Worm (Caenorhabditis elegans) whole organism, L4 larva: Measurements from ENCODE around the gene klp-13.

Experiments used
- F10B5.3 ChIP-seq: sonication (generic microtip); optimal IDR thresholded peaks from 2 replicates; lab custom pipeline; 2016; ENCODE audit warnings: mild to moderate bottlenecking, missing genetic modification characterization, missing compliant biosample characterization
- F44E2.7 ChIP-seq: fragments of 200-800 bp; sonication (Bioruptor generic); IDR thresholded peaks from 2 replicates; pipeline ENCODE4 v2.1.2; 2022; ENCODE audit warnings: missing genetic modification characterization, missing compliant biosample characterization
- T20F7.1 ChIP-seq: fragments of 200-800 bp; sonication (Bioruptor generic); optimal IDR thresholded peaks from 2 replicates; lab custom pipeline; 2018; ENCODE audit warnings: mild to moderate bottlenecking, missing genetic modification characterization, missing compliant biosample characterization
- Y48G9A.11 ChIP-seq: fragments of 200-800 bp; sonication (Bioruptor generic); IDR thresholded peaks from 2 replicates; pipeline ENCODE4 v1.3.6; 2022; ENCODE audit warnings: missing genetic modification reagents, missing genetic modification characterization, missing compliant biosample characterization
- aha-1 ChIP-seq: fragments of 150-350 bp; peaks from one replicate; lab custom pipeline; 2014; ENCODE audit warnings: missing biosample characterization, missing genetic modification characterization
- attf-4 ChIP-seq: sonication (generic microtip); optimal IDR thresholded peaks from 3 replicates; lab custom pipeline; 2017; ENCODE audit warnings: missing biosample characterization, missing genetic modification characterization
- ceh-44 ChIP-seq: fragments of 200-800 bp; sonication (Bioruptor generic); IDR thresholded peaks from 2 replicates; pipeline ENCODE4 v1.3.6; 2022; ENCODE audit warnings: missing genetic modification reagents, missing genetic modification characterization, missing compliant biosample characterization
- cey-2 ChIP-seq: sonication (generic microtip); optimal IDR thresholded peaks from 3 replicates; lab custom pipeline; 2017; ENCODE audit warnings: missing genetic modification characterization, mild to moderate bottlenecking, missing compliant biosample characterization, antibody characterized with exemption, borderline replicate concordance; ENCODE audit not compliant: insufficient read depth
- daf-16 ChIP-seq, 3 experiments: sonication (generic microtip); optimal IDR thresholded peaks; 2 replicates each; lab custom pipeline; 2016 to 2017; ENCODE audit warnings: missing genetic modification characterization in 3 of 3, missing genetic modification reagents in 3 of 3, mild to moderate bottlenecking in 2 of 3, missing compliant biosample characterization in 2 of 3, missing biosample characterization in 1 of 3, moderate library complexity in 1 of 3
- dmd-6 ChIP-seq: fragments of 200-800 bp; sonication (Bioruptor generic); IDR thresholded peaks from 2 replicates; pipeline ENCODE4 v1.3.6; 2022; ENCODE audit warnings: missing genetic modification reagents, missing genetic modification characterization, missing compliant biosample characterization
- dmd-8 ChIP-seq: fragments of 200-800 bp; sonication (Bioruptor generic); IDR thresholded peaks from 2 replicates; pipeline ENCODE4 v1.3.6; 2022; ENCODE audit warnings: missing genetic modification characterization, missing compliant biosample characterization
- dpl-1 ChIP-seq: fragments of 150-350 bp; optimal IDR thresholded peaks from 2 replicates; lab custom pipeline; 2014; ENCODE audit warnings: missing biosample characterization, missing genetic modification reagents, missing genetic modification characterization
- hlh-30 ChIP-seq: sonication (generic microtip); optimal IDR thresholded peaks from 2 replicates; lab custom pipeline; 2017; ENCODE audit warnings: antibody characterized with exemption, mild to moderate bottlenecking, missing genetic modification characterization, missing compliant biosample characterization; ENCODE audit not compliant: insufficient read depth
- hmg-1.1 ChIP-seq: fragments of 200-800 bp; sonication (Bioruptor generic); IDR thresholded peaks from 2 replicates; pipeline ENCODE4 v1.3.6; 2022; ENCODE audit warnings: missing genetic modification reagents, missing genetic modification characterization, missing compliant biosample characterization
- lin-15B ChIP-seq: fragments of 150-350 bp; sonication (generic microtip); optimal IDR thresholded peaks from 3 replicates; lab custom pipeline; 2014; ENCODE audit warnings: missing biosample characterization, missing genetic modification characterization
- mdt-29 ChIP-seq: fragments of 200-800 bp; sonication (Bioruptor generic); IDR thresholded peaks from 2 replicates; pipeline ENCODE4 v1.3.6; 2022; ENCODE audit warnings: missing genetic modification reagents, missing genetic modification characterization, missing compliant biosample characterization
- mep-1 ChIP-seq: fragments of 150-350 bp; sonication (generic microtip); optimal IDR thresholded peaks from 3 replicates; lab custom pipeline; 2014; ENCODE audit warnings: missing biosample characterization, missing genetic modification characterization
- nhr-102 ChIP-seq: sonication (generic microtip); optimal IDR thresholded peaks from 2 replicates; lab custom pipeline; 2016; ENCODE audit warnings: mild to moderate bottlenecking, missing genetic modification characterization, moderate library complexity, missing compliant biosample characterization
- nhr-111 ChIP-seq: fragments of 200-800 bp; sonication (Bioruptor generic); optimal IDR thresholded peaks from 2 replicates; lab custom pipeline; 2018; ENCODE audit warnings: mild to moderate bottlenecking, missing genetic modification characterization, missing compliant biosample characterization
- nhr-25 ChIP-seq: sonication (generic microtip); optimal IDR thresholded peaks from 2 replicates; lab custom pipeline; 2017; ENCODE audit warnings: missing genetic modification characterization, mild to moderate bottlenecking, missing compliant biosample characterization, antibody characterized with exemption, moderate library complexity, borderline replicate concordance; ENCODE audit not compliant: insufficient read depth
- nhr-28 ChIP-seq: fragments of 150-350 bp; optimal IDR thresholded peaks from 2 replicates; lab custom pipeline; 2014; ENCODE audit warnings: missing biosample characterization, missing genetic modification characterization
- nhr-42 ChIP-seq: fragments of 200-800 bp; sonication (Bioruptor generic); IDR thresholded peaks from 2 replicates; pipeline ENCODE4 v1.3.6; 2022; ENCODE audit warnings: missing genetic modification characterization, missing compliant biosample characterization
- nhr-48 ChIP-seq: sonication (generic microtip); optimal IDR thresholded peaks from 2 replicates; lab custom pipeline; 2016; ENCODE audit warnings: mild to moderate bottlenecking, missing genetic modification characterization, missing compliant biosample characterization
- pqm-1 ChIP-seq: sonication (generic microtip); optimal IDR thresholded peaks from 2 replicates; lab custom pipeline; 2017; ENCODE audit warnings: missing biosample characterization, missing genetic modification characterization
- skn-1 ChIP-seq: fragments of 150-350 bp; optimal IDR thresholded peaks from 2 replicates; lab custom pipeline; 2014; ENCODE audit warnings: missing biosample characterization, missing genetic modification characterization
- tra-1 ChIP-seq: fragments of 200-800 bp; sonication (Bioruptor generic); IDR thresholded peaks from 2 replicates; pipeline ENCODE4 v1.3.6; 2022; ENCODE audit warnings: missing genetic modification reagents, missing genetic modification characterization, missing compliant biosample characterization
- unc-39 ChIP-seq: sonication (generic microtip); optimal IDR thresholded peaks from 2 replicates; lab custom pipeline; 2017; ENCODE audit warnings: missing biosample characterization, missing genetic modification characterization
- unc-62 ChIP-seq, 3 experiments: fragments of 150-350 bp in 1 of 3; sonication (generic microtip); optimal IDR thresholded peaks in 2 of 3; peaks in 1 of 3; 1 replicate in 1 of 3; 2 replicates in 2 of 3; lab custom pipeline; 2014 to 2017; ENCODE audit warnings: missing biosample characterization in 3 of 3, missing genetic modification characterization in 3 of 3, missing genetic modification reagents in 3 of 3, missing genotype in 1 of 3
- zfp-2 ChIP-seq: sonication (generic microtip); optimal IDR thresholded peaks from 2 replicates; lab custom pipeline; 2016; ENCODE audit warnings: mild to moderate bottlenecking, missing genetic modification characterization, missing compliant biosample characterization
- zfp-3 ChIP-seq: fragments of 200-800 bp; sonication (Bioruptor generic); conservative IDR thresholded peaks from 2 replicates; pipeline ENCODE4 v1.3.6; 2022; ENCODE audit warnings: missing genetic modification reagents, missing genetic modification characterization, missing compliant biosample characterization
- ztf-11 ChIP-seq: fragments of 150-350 bp; optimal IDR thresholded peaks from 2 replicates; lab custom pipeline; 2014; ENCODE audit warnings: missing biosample characterization, missing genetic modification characterization
- ztf-7 ChIP-seq: fragments of 150-350 bp; optimal IDR thresholded peaks from 2 replicates; lab custom pipeline; 2014; ENCODE audit warnings: missing biosample characterization, missing genetic modification characterization

Gene klp-13

DNA sequence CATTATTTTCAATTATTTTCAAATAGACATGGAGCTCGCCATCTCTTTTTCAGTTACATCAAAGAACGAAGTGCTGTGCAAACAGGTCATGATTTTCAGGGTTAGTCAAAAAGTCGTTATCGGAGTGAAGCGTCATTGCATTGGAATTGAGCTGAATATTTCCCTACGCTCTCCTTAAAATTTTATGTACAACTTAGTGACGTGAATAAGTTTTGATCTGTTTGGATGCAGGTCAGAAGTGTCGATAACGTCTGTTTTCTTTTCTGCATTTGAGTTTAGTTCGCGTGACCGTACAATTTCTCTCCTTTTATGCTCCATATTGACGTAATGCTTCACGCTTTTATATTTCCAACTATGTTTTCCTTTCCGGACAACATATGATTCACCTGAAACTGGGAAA is 40.2 kb downstream of the klp-13 start (continued):
- TF ChIP-seq Y48G9A.11 (GFP tag; lab: Robert Waterston, UW): no peak
- no peak for TF ChIP-seq hmg-1.1 (GFP tag; lab: Robert Waterston, UW)
- TF ChIP-seq nhr-42 (GFP tag; lab: Robert Waterston, UW): no peak
- peak; percentile 18 for TF ChIP-seq mep-1 (tag; lab: Kevin White, UChicago)
- TF ChIP-seq nhr-48 (tag; lab: Kevin White, UChicago): peak; percentile 67
- TF ChIP-seq nhr-111 (GFP tag; lab: Kevin White, UChicago): no peak
- no peak for TF ChIP-seq dpl-1 (GFP tag; lab: Kevin White, UChicago)
- TF ChIP-seq mdt-29 (GFP tag; lab: Robert Waterston, UW): no peak
- no peak for TF ChIP-seq T20F7.1 (GFP tag; lab: Kevin White, UChicago)
- TF ChIP-seq ceh-44 (GFP tag; lab: Robert Waterston, UW): no peak
- peak; percentile 39; the same call in 1 of the 2 replicates for TF ChIP-seq tra-1
- TF ChIP-seq attf-4 (tag; lab: Kevin White, UChicago): no peak
- peak; percentile 82 for TF ChIP-seq dmd-6 (GFP tag; lab: Robert Waterston, UW)
- TF ChIP-seq nhr-102: peak; percentile 15
- no peak for TF ChIP-seq zfp-2 (tag; lab: Kevin White, UChicago)
- TF ChIP-seq pqm-1 (tag; lab: Kevin White, UChicago): peak; percentile 30
- no peak for TF ChIP-seq nhr-25 (tag; lab: Kevin White, UChicago)
- no peak for TF ChIP-seq F44E2.7 (GFP tag; lab: Robert Waterston, UW)
- TF ChIP-seq skn-1 (tag; lab: Kevin White, UChicago): no peak
- no peak for TF ChIP-seq F10B5.3
- TF ChIP-seq cey-2 (tag; lab: Kevin White, UChicago): no peak
- TF ChIP-seq nhr-28 (tag; lab: Kevin White, UChicago): peak; percentile 38
- no peak for TF ChIP-seq ztf-7 (tag; lab: Kevin White, UChicago)
- TF ChIP-seq aha-1: peak; percentile 76
- TF ChIP-seq zfp-3 (GFP tag; lab: Robert Waterston, UW): no peak
- TF ChIP-seq, all 104 proteins: peak for 15

- TF ChIP-seq daf-16 (GFP tag; optimal IDR thresholded peaks at IDR 0.05; lab: Kevin White, UChicago) (no peak), daf-16 (tag; optimal IDR thresholded peaks at IDR 0.05; lab: Kevin White, UChicago) (peak; percentile 44), aha-1 (peak; percentile 70), unc-39 (tag; lab: Kevin White, UChicago) (no peak), pqm-1 (tag; lab: Kevin White, UChicago) (peak; percentile 38), dmd-6 (GFP tag; lab: Robert Waterston, UW) (peak; percentile 12; the same call in 1 of the 2 replicates), lin-15B (tag; lab: Kevin White, UChicago) (no peak)
Measured at ce11 chrX:6026732-6027528, 42.1 kb downstream of the klp-13 start.

- TF ChIP-seq hlh-30 (no peak), unc-62 (GFP tag; optimal IDR thresholded peaks at IDR 0.05 in 1 of 2; lab: Kevin White, UChicago) (peak in 1 of 2 experiments; percentile 98), unc-62 (tag; optimal IDR thresholded peaks at IDR 0.05; lab: Kevin White, UChicago) (no peak), dmd-8 (GFP tag; lab: Robert Waterston, UW) (no peak), aha-1 (peak; percentile 50)
Measured at ce11 chrX:6029075-6029474, 44.3 kb downstream of the klp-13 start.

ce11 chrX:6031169-6031568 is 46.4 kb downstream of the klp-13 start, which contains the start of gene ipp-5:
Gene ipp-5 (plus strand): TSS chrX:6031469.
- TF ChIP-seq aha-1: peak; percentile 33
- no peak for TF ChIP-seq ztf-11 (tag; lab: Kevin White, UChicago)
- TF ChIP-seq, all 104 proteins: peak for 1
